Fruit fly (Drosophila melanogaster) whole organism, adult: ENCODE measurements around the gene RpS29.

Experiments
- CG11617 ChIP-seq: fragments of 200-800 bp; sonication (Bioruptor generic); optimal IDR thresholded peaks from 2 replicates; lab custom pipeline; 2017; ENCODE audit warnings: mild to moderate bottlenecking, missing biosample characterization, missing genetic modification reagents, missing genetic modification characterization
- CG12768 ChIP-seq: fragments of 200-800 bp; sonication (Bioruptor generic); optimal IDR thresholded peaks from 2 replicates; lab custom pipeline; 2017; ENCODE audit warnings: missing biosample characterization, missing genetic modification characterization, mild to moderate bottlenecking, moderate library complexity, missing genetic modification reagents
- CG14711 ChIP-seq: fragments of 200-800 bp; sonication (Bioruptor generic); optimal IDR thresholded peaks from 2 replicates; lab custom pipeline; 2018; ENCODE audit warnings: missing biosample characterization, mild to moderate bottlenecking, missing genetic modification characterization, moderate library complexity
- CG1620 ChIP-seq: fragments of 200-800 bp; sonication (Bioruptor generic); optimal IDR thresholded peaks from 2 replicates; lab custom pipeline; 2016; ENCODE audit warnings: missing biosample characterization, missing genetic modification characterization
- CG33017 ChIP-seq: fragments of 200-800 bp; sonication (Bioruptor generic); optimal IDR thresholded peaks from 2 replicates; lab custom pipeline; 2018; ENCODE audit warnings: missing biosample characterization, mild to moderate bottlenecking, missing genetic modification characterization, moderate library complexity
- CG5204 ChIP-seq: fragments of 200-800 bp; sonication (Bioruptor generic); optimal IDR thresholded peaks from 2 replicates; lab custom pipeline; 2016; ENCODE audit warnings: missing biosample characterization, missing genetic modification characterization
- CG7045 ChIP-seq: fragments of 200-800 bp; sonication (Bioruptor generic); optimal IDR thresholded peaks from 2 replicates; lab custom pipeline; 2017; ENCODE audit warnings: missing biosample characterization, mild to moderate bottlenecking, missing genetic modification characterization
- CG7101 ChIP-seq: fragments of 200-800 bp; sonication (Bioruptor generic); optimal IDR thresholded peaks from 2 replicates; lab custom pipeline; 2018; ENCODE audit warnings: missing biosample characterization, mild to moderate bottlenecking, missing genetic modification characterization, moderate library complexity
- Clk ChIP-seq: fragments of 200-800 bp; sonication (Bioruptor generic); optimal IDR thresholded peaks from 2 replicates; lab custom pipeline; 2017; ENCODE audit warnings: missing biosample characterization, missing genetic modification characterization
- Crg-1 ChIP-seq: fragments of 200-800 bp; sonication (Bioruptor generic); optimal IDR thresholded peaks from 2 replicates; lab custom pipeline; 2016; ENCODE audit warnings: missing biosample characterization, missing genetic modification characterization
- Hr96 ChIP-seq: fragments of 200-800 bp; sonication (Bioruptor generic); optimal IDR thresholded peaks from 2 replicates; lab custom pipeline; 2016; ENCODE audit warnings: missing biosample characterization, missing genetic modification characterization
- Mnt ChIP-seq: fragments of 200-800 bp; sonication (Bioruptor generic); optimal IDR thresholded peaks from 2 replicates; lab custom pipeline; 2016; ENCODE audit warnings: missing biosample characterization, mild to moderate bottlenecking, missing genetic modification characterization
- bab1 ChIP-seq: fragments of 200-800 bp; sonication (Bioruptor generic); optimal IDR thresholded peaks from 3 replicates; lab custom pipeline; 2019; ENCODE audit warnings: missing biosample characterization, mild to moderate bottlenecking, missing genetic modification characterization, moderate library complexity
- cic ChIP-seq: fragments of 200-800 bp; sonication (Bioruptor generic); optimal IDR thresholded peaks from 2 replicates; lab custom pipeline; 2017; ENCODE audit warnings: missing biosample characterization, mild to moderate bottlenecking, missing genetic modification characterization, moderate library complexity
- cnc ChIP-seq, 2 experiments: fragments of >200 bp; optimal IDR thresholded peaks; 2 replicates each; lab custom pipeline; 2017
- kay ChIP-seq: fragments of 200-800 bp; sonication (Bioruptor generic); peaks from one replicate; lab custom pipeline; 2016; ENCODE audit warnings: missing biosample characterization, missing genetic modification characterization, borderline replicate concordance
- ovo ChIP-seq: fragments of 200-800 bp; sonication (Bioruptor generic); optimal IDR thresholded peaks from 2 replicates; lab custom pipeline; 2016; ENCODE audit warnings: missing biosample characterization, missing genetic modification characterization
- pad ChIP-seq: fragments of 200-800 bp; sonication (Bioruptor generic); optimal IDR thresholded peaks from 3 replicates; lab custom pipeline; 2017; ENCODE audit warnings: missing biosample characterization, missing genetic modification characterization, mild to moderate bottlenecking, moderate library complexity, missing genetic modification reagents
- tj ChIP-seq: fragments of 200-800 bp; sonication (Bioruptor generic); optimal IDR thresholded peaks from 3 replicates; lab custom pipeline; 2017; ENCODE audit warnings: missing biosample characterization, mild to moderate bottlenecking, missing genetic modification characterization, moderate library complexity
- toe ChIP-seq: fragments of 200-800 bp; sonication (Bioruptor generic); optimal IDR thresholded peaks from 2 replicates; lab custom pipeline; 2016; ENCODE audit warnings: missing biosample characterization, missing genetic modification characterization

RpS29 gene

dm6 chr3R:9777941-9778360 is at the start of gene RpS29:
TSS of gene RpS29 (plus strand) at chr3R:9778042.
- TF ChIP-seq CG33017 (tag; lab: Kevin White, UChicago) (peak; percentile 53), tj (GFP tag; lab: Kevin White, UChicago) (peak; percentile 50), Hr96 (GFP tag; lab: Kevin White, UChicago) (peak; percentile 87), CG5204 (GFP tag; lab: Kevin White, UChicago) (no peak), CG11617 (GFP tag; lab: Kevin White, UChicago) (peak; percentile 83), CG14711 (tag; lab: Kevin White, UChicago) (peak; percentile 69), cnc (optimal IDR thresholded peaks at IDR 0.05; lab: Kevin White, UChicago) (no peak), CG1620 (GFP tag; lab: Kevin White, UChicago) (peak; percentile 94), kay (GFP tag; lab: Kevin White, UChicago) (no peak), Clk (peak; percentile 62), CG7045 (peak; percentile 42), ovo (GFP tag; lab: Kevin White, UChicago) (peak; percentile 73), Mnt (GFP tag; lab: Kevin White, UChicago) (peak; percentile 90), bab1 (peak; percentile 93), CG7101 (tag; lab: Kevin White, UChicago) (peak; percentile 86), CG12768 (GFP tag; lab: Kevin White, UChicago) (peak; percentile 70), toe (GFP tag; lab: Kevin White, UChicago) (peak; percentile 92), pad (GFP tag; lab: Kevin White, UChicago) (peak; percentile 71), Crg-1 (GFP tag; lab: Kevin White, UChicago) (peak; percentile 93), cic (GFP tag; lab: Kevin White, UChicago) (peak; percentile 74)

dm6 chr3R:9730784-9731183 is 47.1 kb upstream of the RpS29 start, which contains the start of gene FoxP:
TSS of gene FoxP (minus strand) at chr3R:9730872.
- no peak for TF ChIP-seq CG7101 (tag; lab: Kevin White, UChicago)
- TF ChIP-seq ovo (GFP tag; lab: Kevin White, UChicago): no peak
- TF ChIP-seq kay (GFP tag; lab: Kevin White, UChicago): peak; percentile 29

dm6 chr3R:9733150-9733549 is 44.7 kb upstream of the RpS29 start, which contains the start of gene alphaTub85E:
TSS of gene alphaTub85E (minus strand) at chr3R:9733250.
- no peak for TF ChIP-seq ovo (GFP tag; lab: Kevin White, UChicago)
- no peak for TF ChIP-seq Hr96 (GFP tag; lab: Kevin White, UChicago)
- no peak for TF ChIP-seq CG14711 (tag; lab: Kevin White, UChicago)
- no peak for TF ChIP-seq CG33017 (tag; lab: Kevin White, UChicago)
- TF ChIP-seq Mnt (GFP tag; lab: Kevin White, UChicago): no peak
- TF ChIP-seq CG12768 (GFP tag; lab: Kevin White, UChicago): no peak
- no peak for TF ChIP-seq CG7045
- no peak for TF ChIP-seq CG7101 (tag; lab: Kevin White, UChicago)
- no peak for TF ChIP-seq bab1
- no peak for TF ChIP-seq CG5204 (GFP tag; lab: Kevin White, UChicago)
- TF ChIP-seq pad (GFP tag; lab: Kevin White, UChicago): no peak
- no peak for TF ChIP-seq cic (GFP tag; lab: Kevin White, UChicago)
- no peak for TF ChIP-seq CG1620 (GFP tag; lab: Kevin White, UChicago)

dm6 chr3R:9735151-9735550 is 42.7 kb upstream of the RpS29 start:
- no peak for TF ChIP-seq CG33017 (tag; lab: Kevin White, UChicago)
- no peak for TF ChIP-seq ovo (GFP tag; lab: Kevin White, UChicago)
- TF ChIP-seq cnc (optimal IDR thresholded peaks at IDR 0.05; lab: Kevin White, UChicago): no peak
- no peak for TF ChIP-seq CG7101 (tag; lab: Kevin White, UChicago)
- TF ChIP-seq CG12768 (GFP tag; lab: Kevin White, UChicago): no peak
- TF ChIP-seq tj (GFP tag; lab: Kevin White, UChicago): no peak
- no peak for TF ChIP-seq CG1620 (GFP tag; lab: Kevin White, UChicago)

- TF ChIP-seq CG1620 (GFP tag; lab: Kevin White, UChicago): no peak
- peak; percentile 27 for TF ChIP-seq kay (GFP tag; lab: Kevin White, UChicago)
Observed at dm6 chr3R:9739793-9740192, 38.0 kb upstream of the RpS29 start, which contains the start of gene side-VII. TSS of gene side-VII (minus strand) at chr3R:9739979.

dm6 chr3R:9740713-9741112 is 37.1 kb upstream of the RpS29 start, which contains the start of gene Pnn:
TSS of gene Pnn (plus strand) at chr3R:9740899.
- TF ChIP-seq kay (GFP tag; lab: Kevin White, UChicago): peak; percentile 58
- peak; percentile 2 for TF ChIP-seq CG7101 (tag; lab: Kevin White, UChicago)
- TF ChIP-seq Crg-1 (GFP tag; lab: Kevin White, UChicago): no peak
- peak; percentile 10 for TF ChIP-seq CG11617 (GFP tag; lab: Kevin White, UChicago)
- TF ChIP-seq Mnt (GFP tag; lab: Kevin White, UChicago): peak; percentile 12
- no peak for TF ChIP-seq ovo (GFP tag; lab: Kevin White, UChicago)

dm6 chr3R:9743217-9743616 is 34.6 kb upstream of the RpS29 start, which contains the start of gene CG31415:
TSS of gene CG31415 (plus strand) at chr3R:9743517.
- TF ChIP-seq CG11617 (GFP tag; lab: Kevin White, UChicago): no peak
- no peak for TF ChIP-seq CG7045
- no peak for TF ChIP-seq CG14711 (tag; lab: Kevin White, UChicago)
- TF ChIP-seq CG33017 (tag; lab: Kevin White, UChicago): no peak
- no peak for TF ChIP-seq tj (GFP tag; lab: Kevin White, UChicago)
- TF ChIP-seq Mnt (GFP tag; lab: Kevin White, UChicago): no peak
- TF ChIP-seq CG1620 (GFP tag; lab: Kevin White, UChicago): no peak
- TF ChIP-seq Crg-1 (GFP tag; lab: Kevin White, UChicago): no peak
- no peak for TF ChIP-seq toe (GFP tag; lab: Kevin White, UChicago)
- no peak for TF ChIP-seq CG7101 (tag; lab: Kevin White, UChicago)
- TF ChIP-seq ovo (GFP tag; lab: Kevin White, UChicago): no peak
- no peak for TF ChIP-seq pad (GFP tag; lab: Kevin White, UChicago)
